Worm (Caenorhabditis elegans) whole organism, L4 larva: ENCODE measurements around the gene F09E10.5.

Source experiments
- D1046.2 ChIP-seq: fragments of 200-800 bp; sonication (Bioruptor generic); IDR thresholded peaks from 2 replicates; pipeline ENCODE4 v1.3.6; 2022; ENCODE audit warnings: missing genetic modification characterization, missing compliant biosample characterization
- F10B5.3 ChIP-seq: sonication (generic microtip); optimal IDR thresholded peaks from 2 replicates; lab custom pipeline; 2016; ENCODE audit warnings: mild to moderate bottlenecking, missing genetic modification characterization, missing compliant biosample characterization
- F26F4.8 ChIP-seq: fragments of 200-800 bp; sonication (Bioruptor generic); conservative IDR thresholded peaks from 2 replicates; pipeline ENCODE4 v1.3.6; 2022; ENCODE audit warnings: missing genetic modification characterization, missing compliant biosample characterization
- F44E2.7 ChIP-seq: fragments of 200-800 bp; sonication (Bioruptor generic); IDR thresholded peaks from 2 replicates; pipeline ENCODE4 v2.1.2; 2022; ENCODE audit warnings: missing genetic modification characterization, missing compliant biosample characterization
- F49E8.2 ChIP-seq: sonication (generic microtip); optimal IDR thresholded peaks from 2 replicates; lab custom pipeline; 2016; ENCODE audit warnings: missing compliant biosample characterization, mild to moderate bottlenecking, missing genetic modification characterization, borderline replicate concordance
- R02D3.7 ChIP-seq: fragments of 150-350 bp; sonication (generic microtip); optimal IDR thresholded peaks from 3 replicates; lab custom pipeline; 2014; ENCODE audit warnings: missing biosample characterization, missing genetic modification characterization
- T20F7.1 ChIP-seq: fragments of 200-800 bp; sonication (Bioruptor generic); optimal IDR thresholded peaks from 2 replicates; lab custom pipeline; 2018; ENCODE audit warnings: mild to moderate bottlenecking, missing genetic modification characterization, missing compliant biosample characterization
- Y48G9A.11 ChIP-seq: fragments of 200-800 bp; sonication (Bioruptor generic); IDR thresholded peaks from 2 replicates; pipeline ENCODE4 v1.3.6; 2022; ENCODE audit warnings: missing genetic modification reagents, missing genetic modification characterization, missing compliant biosample characterization
- aha-1 ChIP-seq: fragments of 150-350 bp; peaks from one replicate; lab custom pipeline; 2014; ENCODE audit warnings: missing biosample characterization, missing genetic modification characterization
- ceh-28 ChIP-seq: fragments of 150-350 bp; optimal IDR thresholded peaks from 2 replicates; lab custom pipeline; 2014; ENCODE audit warnings: missing biosample characterization, missing genetic modification reagents, missing genetic modification characterization
- ceh-62 ChIP-seq: sonication (generic microtip); optimal IDR thresholded peaks from 2 replicates; lab custom pipeline; 2017; ENCODE audit warnings: missing biosample characterization, missing genetic modification characterization
- ces-1 ChIP-seq: fragments of 150-350 bp; sonication (generic microtip); optimal IDR thresholded peaks from 4 replicates; lab custom pipeline; 2014; ENCODE audit warnings: missing biosample characterization, missing genetic modification reagents, missing genetic modification characterization
- daf-16 ChIP-seq, 3 experiments: sonication (generic microtip); optimal IDR thresholded peaks; 2 replicates each; lab custom pipeline; 2016 to 2017; ENCODE audit warnings: missing genetic modification characterization in 3 of 3, missing genetic modification reagents in 3 of 3, mild to moderate bottlenecking in 2 of 3, missing compliant biosample characterization in 2 of 3, missing biosample characterization in 1 of 3, moderate library complexity in 1 of 3
- daf-8 ChIP-seq: fragments of 200-800 bp; sonication (Bioruptor generic); IDR thresholded peaks from 2 replicates; pipeline ENCODE4 v1.3.6; 2022; ENCODE audit warnings: missing genetic modification characterization, missing compliant biosample characterization
- dpl-1 ChIP-seq: fragments of 150-350 bp; optimal IDR thresholded peaks from 2 replicates; lab custom pipeline; 2014; ENCODE audit warnings: missing biosample characterization, missing genetic modification reagents, missing genetic modification characterization
- dve-1 ChIP-seq: sonication (generic microtip); optimal IDR thresholded peaks from 2 replicates; lab custom pipeline; 2017; ENCODE audit warnings: antibody characterized with exemption, mild to moderate bottlenecking, missing genetic modification characterization, missing compliant biosample characterization; ENCODE audit not compliant: insufficient read depth
- egl-27 ChIP-seq: sonication (generic microtip); optimal IDR thresholded peaks from 3 replicates; lab custom pipeline; 2017; ENCODE audit warnings: missing biosample characterization, missing genetic modification reagents, missing genetic modification characterization
- egl-43 ChIP-seq: fragments of 200-800 bp; sonication (Bioruptor generic); IDR thresholded peaks from 2 replicates; pipeline ENCODE4 v1.3.6; 2022; ENCODE audit warnings: missing genetic modification reagents, missing genetic modification characterization, missing compliant biosample characterization
- hlh-30 ChIP-seq: sonication (generic microtip); optimal IDR thresholded peaks from 2 replicates; lab custom pipeline; 2017; ENCODE audit warnings: antibody characterized with exemption, mild to moderate bottlenecking, missing genetic modification characterization, missing compliant biosample characterization; ENCODE audit not compliant: insufficient read depth
- lim-7 ChIP-seq: fragments of 200-800 bp; sonication (Bioruptor generic); IDR thresholded peaks from 2 replicates; pipeline ENCODE4 v1.3.6; 2022; ENCODE audit warnings: missing genetic modification characterization, missing compliant biosample characterization
- lin-1 ChIP-seq: fragments of 200-800 bp; sonication (Bioruptor generic); IDR thresholded peaks from 2 replicates; pipeline ENCODE4 v1.3.6; 2022; ENCODE audit warnings: missing genetic modification reagents, missing genetic modification characterization, missing compliant biosample characterization
- lin-15B ChIP-seq: fragments of 150-350 bp; sonication (generic microtip); optimal IDR thresholded peaks from 3 replicates; lab custom pipeline; 2014; ENCODE audit warnings: missing biosample characterization, missing genetic modification characterization
- lin-39 ChIP-seq: fragments of 150-350 bp; optimal IDR thresholded peaks from 2 replicates; lab custom pipeline; 2014; ENCODE audit warnings: missing biosample characterization, missing genetic modification reagents, missing genetic modification characterization
- lir-3 ChIP-seq: sonication (generic microtip); optimal IDR thresholded peaks from 2 replicates; lab custom pipeline; 2016; ENCODE audit warnings: mild to moderate bottlenecking, missing genetic modification characterization, missing compliant biosample characterization
- mep-1 ChIP-seq: fragments of 150-350 bp; sonication (generic microtip); optimal IDR thresholded peaks from 3 replicates; lab custom pipeline; 2014; ENCODE audit warnings: missing biosample characterization, missing genetic modification characterization
- nhr-10 ChIP-seq: fragments of 150-350 bp; optimal IDR thresholded peaks from 2 replicates; lab custom pipeline; 2014; ENCODE audit warnings: missing biosample characterization, missing genetic modification characterization
- nhr-28 ChIP-seq: fragments of 150-350 bp; optimal IDR thresholded peaks from 2 replicates; lab custom pipeline; 2014; ENCODE audit warnings: missing biosample characterization, missing genetic modification characterization
- nhr-76 ChIP-seq: fragments of 150-350 bp; optimal IDR thresholded peaks from 2 replicates; lab custom pipeline; 2014; ENCODE audit warnings: missing biosample characterization, missing genetic modification characterization
- pqm-1 ChIP-seq: sonication (generic microtip); optimal IDR thresholded peaks from 2 replicates; lab custom pipeline; 2017; ENCODE audit warnings: missing biosample characterization, missing genetic modification characterization
- sdz-12 ChIP-seq: fragments of 200-800 bp; sonication (Bioruptor generic); optimal IDR thresholded peaks from 2 replicates; lab custom pipeline; 2018; ENCODE audit warnings: mild to moderate bottlenecking, missing genetic modification characterization, missing compliant biosample characterization
- set-16 ChIP-seq: fragments of 200-800 bp; sonication (Bioruptor generic); IDR thresholded peaks from 2 replicates; pipeline ENCODE4 v1.3.6; 2022; ENCODE audit warnings: missing genetic modification reagents, missing genetic modification characterization, missing compliant biosample characterization
- snpc-1.2 ChIP-seq: fragments of 200-800 bp; sonication (Bioruptor generic); IDR thresholded peaks from 2 replicates; pipeline ENCODE4 v1.3.6; 2022; ENCODE audit warnings: missing genetic modification reagents, missing genetic modification characterization, missing compliant biosample characterization
- snpc-4 ChIP-seq: fragments of 150-350 bp; optimal IDR thresholded peaks from 2 replicates; lab custom pipeline; 2014; ENCODE audit warnings: missing biosample characterization, missing genetic modification characterization
- spr-1 ChIP-seq: sonication (generic microtip); optimal IDR thresholded peaks from 2 replicates; lab custom pipeline; 2016; ENCODE audit warnings: mild to moderate bottlenecking, missing genetic modification characterization, missing compliant biosample characterization
- unc-130 ChIP-seq: sonication (generic microtip); optimal IDR thresholded peaks from 2 replicates; lab custom pipeline; 2016; ENCODE audit warnings: missing genetic modification reagents, missing genetic modification characterization, missing compliant biosample characterization
- unc-39 ChIP-seq: sonication (generic microtip); optimal IDR thresholded peaks from 2 replicates; lab custom pipeline; 2017; ENCODE audit warnings: missing biosample characterization, missing genetic modification characterization
- unc-62 ChIP-seq, 3 experiments: fragments of 150-350 bp in 1 of 3; sonication (generic microtip); optimal IDR thresholded peaks in 2 of 3; peaks in 1 of 3; 1 replicate in 1 of 3; 2 replicates in 2 of 3; lab custom pipeline; 2014 to 2017; ENCODE audit warnings: missing biosample characterization in 3 of 3, missing genetic modification characterization in 3 of 3, missing genetic modification reagents in 3 of 3, missing genotype in 1 of 3

Gene F09E10.5

ce11 chrX:1521387-1521786 is 27.2 kb upstream of the F09E10.5 start, which contains the start of gene toca-1:
Gene toca-1 (minus strand): TSS chrX:1521487.
- no peak for TF ChIP-seq dve-1 (tag; lab: Kevin White, UChicago)
- TF ChIP-seq mep-1 = no peak
- no peak for TF ChIP-seq ceh-62 (tag; lab: Kevin White, UChicago)
- TF ChIP-seq spr-1 (tag; lab: Kevin White, UChicago) = no peak
- TF ChIP-seq R02D3.7 = no peak
- TF ChIP-seq egl-27 (tag; lab: Kevin White, UChicago) = no peak
- TF ChIP-seq lir-3 (tag; lab: Kevin White, UChicago) = no peak
- no peak for TF ChIP-seq F26F4.8 (GFP tag; lab: Robert Waterston, UW)
- no peak for TF ChIP-seq aha-1 (tag; lab: Kevin White, UChicago)
- no peak for TF ChIP-seq snpc-1.2 (GFP tag; lab: Robert Waterston, UW)
- no peak for TF ChIP-seq nhr-10 (tag; lab: Kevin White, UChicago)

DNA sequence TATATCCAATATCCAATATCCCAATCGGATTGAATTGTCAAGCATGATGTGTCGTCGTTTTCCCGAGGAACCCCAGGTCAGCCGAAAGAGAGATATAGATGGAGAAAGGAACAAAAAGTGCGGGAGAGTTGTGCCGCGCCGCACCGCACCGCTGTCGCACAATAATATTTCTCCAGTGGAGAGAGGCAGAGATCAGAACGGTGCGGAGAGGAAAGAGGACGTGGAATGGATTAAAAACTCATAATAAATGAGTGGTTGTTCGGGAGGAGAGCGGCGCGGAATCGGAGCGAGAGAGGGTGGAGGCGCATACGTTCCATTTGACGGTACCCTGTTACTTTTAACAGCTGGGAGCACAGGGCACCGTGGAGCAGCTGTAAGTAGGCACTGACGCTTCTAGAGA is 23.4 kb upstream of the F09E10.5 start:
- TF ChIP-seq set-16 (GFP tag; lab: Robert Waterston, UW) (peak; percentile 40; the same call in 1 of the 2 replicates), aha-1 (tag; lab: Kevin White, UChicago) (peak; percentile 94), hlh-30 (tag; lab: Kevin White, UChicago) (no peak)

- TF ChIP-seq egl-43 (GFP tag; lab: Robert Waterston, UW) (no peak), nhr-76 (no peak), ces-1 (GFP tag; lab: Kevin White, UChicago) (no peak), Y48G9A.11 (GFP tag; lab: Robert Waterston, UW) (no peak), nhr-28 (no peak), sdz-12 (GFP tag; lab: Kevin White, UChicago) (no peak), daf-8 (GFP tag; lab: Robert Waterston, UW) (no peak), ceh-28 (tag; lab: Kevin White, UChicago) (no peak), unc-130 (GFP tag; lab: Kevin White, UChicago) (no peak), unc-62 (GFP tag; optimal IDR thresholded peaks at IDR 0.05 in 1 of 2; lab: Kevin White, UChicago) (peak in 1 of 2 experiments; percentile 81), unc-62 (tag; optimal IDR thresholded peaks at IDR 0.05; lab: Kevin White, UChicago) (no peak), dpl-1 (GFP tag; lab: Kevin White, UChicago) (no peak), aha-1 (tag; lab: Kevin White, UChicago) (peak; percentile 68), pqm-1 (tag; lab: Kevin White, UChicago) (no peak), F49E8.2 (tag; lab: Kevin White, UChicago) (no peak)
Observed at ce11 chrX:1516574-1516973, 22.4 kb upstream of the F09E10.5 start.

DNA sequence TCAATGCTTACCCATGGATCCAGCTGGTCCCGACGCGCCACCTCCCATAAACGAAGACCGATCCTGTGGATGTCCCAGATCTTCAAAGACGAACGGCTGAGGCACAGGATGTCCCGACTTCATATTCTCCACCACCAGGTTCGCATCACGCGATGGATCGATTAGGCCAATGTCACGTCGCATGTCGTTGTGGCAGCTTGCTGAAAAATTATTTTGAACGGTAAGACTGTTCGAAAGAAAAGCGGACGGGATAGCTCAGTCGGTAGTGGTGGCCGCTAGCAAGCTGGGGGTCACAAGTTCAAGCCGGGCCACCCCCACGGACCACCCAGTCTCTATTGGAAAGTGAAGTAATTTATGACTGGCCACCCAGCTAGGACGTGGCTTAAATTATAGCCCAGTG is 19.0 kb upstream of the F09E10.5 start:
- TF ChIP-seq lin-39 (tag; lab: Kevin White, UChicago) (no peak), F44E2.7 (GFP tag; lab: Robert Waterston, UW) (no peak), lim-7 (GFP tag; lab: Robert Waterston, UW) (0 out of 2 replicates have a peak, but pooled peaks have one; percentile 35), D1046.2 (no peak), lin-15B (tag; lab: Kevin White, UChicago) (no peak), daf-16 (GFP tag; optimal IDR thresholded peaks at IDR 0.05; lab: Kevin White, UChicago) (no peak), daf-16 (tag; optimal IDR thresholded peaks at IDR 0.05; lab: Kevin White, UChicago) (no peak), F10B5.3 (tag; lab: Kevin White, UChicago) (no peak), T20F7.1 (no peak), unc-39 (no peak), snpc-4 (tag; lab: Kevin White, UChicago) (no peak), lin-1 (no peak), set-16 (GFP tag; lab: Robert Waterston, UW) (peak; percentile 19; the same call in 1 of the 2 replicates), aha-1 (tag; lab: Kevin White, UChicago) (peak; percentile 97), egl-43 (GFP tag; lab: Robert Waterston, UW) (no peak), R02D3.7 (no peak)
